Fruit fly (Drosophila melanogaster) S2 (cell line): ENCODE results near the gene per.
A peak's percentile ranks its signal among the peaks of the same experiment; 100 is the strongest.

Source experiments
- CG8478 ChIP-seq: fragments of >200 bp; optimal IDR thresholded peaks from 2 replicates; lab custom pipeline; 2018
- CTCF ChIP-seq, 2 experiments: fragments of >200 bp; optimal IDR thresholded peaks; 2 replicates each; lab custom pipeline; 2018

per gene

dm6 chrX:2653533-2654296, 31.7 kb upstream of the per start:
- no peak for TF ChIP-seq CG8478 (lab: Kevin White, UChicago)
- no peak for TF ChIP-seq CTCF (optimal IDR thresholded peaks at IDR 0.05; lab: Kevin White, UChicago)

- TF ChIP-seq CG8478 (lab: Kevin White, UChicago) (no peak), CTCF (optimal IDR thresholded peaks at IDR 0.05; lab: Kevin White, UChicago) (no peak)
These were observed 29.9 kb upstream of the per start for dm6 chrX:2655479-2655878.

dm6 chrX:2655998-2656397, 29.4 kb upstream of the per start:
- TF ChIP-seq CTCF (optimal IDR thresholded peaks at IDR 0.05; lab: Kevin White, UChicago) (peak; percentile 81 to 82), CG8478 (lab: Kevin White, UChicago) (no peak)

dm6 chrX:2657220-2657619, 28.2 kb upstream of the per start:
- TF ChIP-seq CTCF (optimal IDR thresholded peaks at IDR 0.05; lab: Kevin White, UChicago): no peak

dm6 chrX:2658258-2658853, 27.0 kb upstream of the per start:
- TF ChIP-seq CTCF (optimal IDR thresholded peaks at IDR 0.05; lab: Kevin White, UChicago) (peak in 1 of 2 experiments; percentile 31), CG8478 (lab: Kevin White, UChicago) (no peak)

dm6 chrX:2659430-2660075, 25.8 kb upstream of the per start:
- TF ChIP-seq CG8478 (lab: Kevin White, UChicago) (no peak), CTCF (optimal IDR thresholded peaks at IDR 0.05; lab: Kevin White, UChicago) (peak; percentile 85 to 88)

- no peak for TF ChIP-seq CTCF (optimal IDR thresholded peaks at IDR 0.05; lab: Kevin White, UChicago)
These were observed 23.6 kb upstream of the per start for dm6 chrX:2661758-2662157.

- TF ChIP-seq CG8478 (lab: Kevin White, UChicago) (no peak), CTCF (optimal IDR thresholded peaks at IDR 0.05; lab: Kevin White, UChicago) (no peak)
These were observed 22.7 kb upstream of the per start for dm6 chrX:2662540-2663133.

- TF ChIP-seq CTCF (optimal IDR thresholded peaks at IDR 0.05; lab: Kevin White, UChicago) (no peak), CG8478 (lab: Kevin White, UChicago) (no peak)
These were observed 22.0 kb upstream of the per start for dm6 chrX:2663416-2663815.

dm6 chrX:2677024-2677589, 8.3 kb upstream of the per start:
- TF ChIP-seq CG8478 (lab: Kevin White, UChicago) (no peak), CTCF (optimal IDR thresholded peaks at IDR 0.05; lab: Kevin White, UChicago) (no peak)

- TF ChIP-seq CTCF (optimal IDR thresholded peaks at IDR 0.05; lab: Kevin White, UChicago) (no peak), CG8478 (lab: Kevin White, UChicago) (no peak)
These were observed 3.8 kb upstream of the per start, which contains the start of gene HLH3B for dm6 chrX:2681601-2682000. Gene HLH3B, minus strand, starts transcription at chrX:2681723.

- TF ChIP-seq CTCF (optimal IDR thresholded peaks at IDR 0.05; lab: Kevin White, UChicago) (no peak), CG8478 (lab: Kevin White, UChicago) (no peak)
These were observed 2.5 kb upstream of the per start, which contains the start of gene CG2652 for dm6 chrX:2682832-2683231. Gene CG2652, minus strand, starts transcription at chrX:2682932.

- no peak for TF ChIP-seq CG8478 (lab: Kevin White, UChicago)
- no peak for TF ChIP-seq CTCF (optimal IDR thresholded peaks at IDR 0.05; lab: Kevin White, UChicago)
These were observed 1.5 kb upstream of the per start for dm6 chrX:2683926-2684325.

- TF ChIP-seq CTCF (optimal IDR thresholded peaks at IDR 0.05; lab: Kevin White, UChicago) (peak; percentile 78 to 86), CG8478 (lab: Kevin White, UChicago) (no peak)
These were observed 938 bp upstream of the per start for dm6 chrX:2684442-2684841.

dm6 chrX:2685022-2685421, 358 bp upstream of the per start:
- TF ChIP-seq CTCF (optimal IDR thresholded peaks at IDR 0.05; lab: Kevin White, UChicago): no peak
- TF ChIP-seq CG8478 (lab: Kevin White, UChicago): no peak
